Fruit fly (Drosophila melanogaster) whole organism, embryonic: Measurements from ENCODE around the gene grsm.

Experiments
- Atf3 ChIP-seq: fragments of 200-800 bp; sonication (Bioruptor generic); optimal IDR thresholded peaks from 3 replicates; lab custom pipeline; 2016; ENCODE audit warnings: missing biosample characterization, missing genetic modification characterization
- Awh ChIP-seq: fragments of 200-800 bp; sonication (Bioruptor generic); IDR thresholded peaks from 2 replicates; pipeline ENCODE4, ENCODE4 v1.3.6; 2022; ENCODE audit warnings: missing biosample characterization, missing genetic modification characterization
- CG11093 ChIP-seq: fragments of 200-800 bp; sonication (Bioruptor generic); IDR thresholded peaks from 3 replicates; pipeline ENCODE4 v1.3.6; 2022; ENCODE audit warnings: missing biosample characterization, missing genetic modification characterization
- CG11247 ChIP-seq: fragments of 200-800 bp; sonication (Bioruptor generic); IDR thresholded peaks from 2 replicates; pipeline ENCODE4 v1.3.6; 2022; ENCODE audit warnings: missing biosample characterization, missing genetic modification characterization
- CG11504 ChIP-seq: fragments of 200-800 bp; sonication (Bioruptor generic); optimal IDR thresholded peaks from 3 replicates; lab custom pipeline; 2019; ENCODE audit warnings: missing biosample characterization, mild to moderate bottlenecking, missing genetic modification characterization, moderate library complexity
- CG12155 ChIP-seq: fragments of 200-800 bp; sonication (Bioruptor generic); optimal IDR thresholded peaks from 3 replicates; lab custom pipeline; 2016; ENCODE audit warnings: missing biosample characterization, missing genetic modification characterization
- CG14050 ChIP-seq: fragments of 200-800 bp; sonication (Bioruptor generic); IDR thresholded peaks from 3 replicates; pipeline ENCODE4 v1.3.6; 2022; ENCODE audit warnings: missing biosample characterization, missing genetic modification characterization
- CG15696 ChIP-seq: fragments of 200-800 bp; sonication (Bioruptor generic); optimal IDR thresholded peaks from 2 replicates; lab custom pipeline; 2019; ENCODE audit warnings: missing biosample characterization, mild to moderate bottlenecking, missing genetic modification characterization, moderate library complexity
- CG16779 ChIP-seq: fragments of 200-800 bp; sonication (Bioruptor generic); IDR thresholded peaks from 2 replicates; pipeline ENCODE4 v1.3.6; 2022; ENCODE audit warnings: missing biosample characterization, missing genetic modification characterization
- CG18011 ChIP-seq: fragments of 200-800 bp; sonication (Bioruptor generic); optimal IDR thresholded peaks from 2 replicates; lab custom pipeline; 2017; ENCODE audit warnings: missing biosample characterization, missing genetic modification characterization, mild to moderate bottlenecking, moderate library complexity, missing genotype
- CG2712 ChIP-seq: fragments of 200-800 bp; optimal IDR thresholded peaks from 3 replicates; lab custom pipeline; 2019; ENCODE audit warnings: missing biosample characterization, mild to moderate bottlenecking, missing genetic modification characterization, moderate library complexity
- CG4360 ChIP-seq: fragments of 200-800 bp; sonication (Bioruptor generic); IDR thresholded peaks from 2 replicates; pipeline ENCODE4 v1.3.6; 2022; ENCODE audit warnings: missing biosample characterization, missing genetic modification characterization
- CG6254 ChIP-seq: fragments of 200-800 bp; sonication (Bioruptor generic); optimal IDR thresholded peaks from 3 replicates; lab custom pipeline; 2017; ENCODE audit warnings: mild to moderate bottlenecking, missing biosample characterization, missing genetic modification reagents, missing genetic modification characterization
- CG6813 ChIP-seq: fragments of 200-800 bp; sonication (Bioruptor generic); optimal IDR thresholded peaks from 2 replicates; lab custom pipeline; 2017; ENCODE audit warnings: missing biosample characterization, missing genetic modification characterization, mild to moderate bottlenecking, moderate library complexity, missing genetic modification reagents
- CG7556 ChIP-seq: fragments of 200-800 bp; sonication (Bioruptor generic); optimal IDR thresholded peaks from 2 replicates; lab custom pipeline; 2017; ENCODE audit warnings: missing biosample characterization, mild to moderate bottlenecking, missing genetic modification characterization
- CG9932 ChIP-seq: fragments of 200-800 bp; sonication (Bioruptor generic); IDR thresholded peaks from 2 replicates; pipeline ENCODE4 v1.3.6; 2022; ENCODE audit warnings: missing biosample characterization, missing genetic modification characterization
- Fer3 ChIP-seq: fragments of 200-800 bp; sonication (Bioruptor generic); optimal IDR thresholded peaks from 2 replicates; lab custom pipeline; 2018; ENCODE audit warnings: missing biosample characterization, mild to moderate bottlenecking, missing genetic modification characterization, moderate library complexity
- GATAe ChIP-seq: fragments of 200-800 bp; sonication (Bioruptor generic); conservative IDR thresholded peaks from 2 replicates; pipeline ENCODE4 v1.3.6; 2022; ENCODE audit warnings: missing biosample characterization, missing genetic modification characterization
- Gsc ChIP-seq: fragments of 200-800 bp; sonication (Bioruptor generic); IDR thresholded peaks from 2 replicates; pipeline ENCODE4 v1.3.6; 2022; ENCODE audit warnings: missing biosample characterization, missing genetic modification characterization
- Gug ChIP-seq: fragments of 200-800 bp; sonication (Bioruptor generic); IDR thresholded peaks from 4 replicates; pipeline ENCODE4 v1.3.6; 2022; ENCODE audit warnings: missing biosample characterization, missing genetic modification characterization
- HLH3B ChIP-seq: fragments of 200-800 bp; sonication (Bioruptor generic); IDR thresholded peaks from 2 replicates; pipeline ENCODE4 v1.3.6; 2022; ENCODE audit warnings: missing biosample characterization, missing genetic modification characterization
- Hr3 ChIP-seq: fragments of 200-800 bp; sonication (Bioruptor generic); optimal IDR thresholded peaks from 3 replicates; lab custom pipeline; 2016; ENCODE audit warnings: missing biosample characterization, missing genetic modification characterization
- Hr78 ChIP-seq, 2 experiments: fragments of 200-800 bp in 1 of 2; fragments of >200 bp in 1 of 2; sonication (Bioruptor generic) in 1 of 2; optimal IDR thresholded peaks; 2 replicates each; lab custom pipeline; 2017 to 2019; ENCODE audit warnings: missing biosample characterization in 2 of 2, missing genetic modification characterization in 2 of 2, mild to moderate bottlenecking in 1 of 2, moderate library complexity in 1 of 2
- Kr ChIP-seq: fragments of 200-800 bp; sonication (Bioruptor generic); optimal IDR thresholded peaks from 2 replicates; lab custom pipeline; 2017; ENCODE audit warnings: missing biosample characterization, mild to moderate bottlenecking, missing genetic modification characterization
- Lhr ChIP-seq: fragments of 200-800 bp; sonication (Bioruptor generic); optimal IDR thresholded peaks from 3 replicates; lab custom pipeline; 2017; ENCODE audit warnings: mild to moderate bottlenecking, missing biosample characterization, missing genetic modification reagents, missing genetic modification characterization
- Nf-YB ChIP-seq: fragments of 200-800 bp; sonication (Bioruptor generic); optimal IDR thresholded peaks from 3 replicates; lab custom pipeline; 2019; ENCODE audit warnings: missing biosample characterization, mild to moderate bottlenecking, missing genetic modification characterization, moderate library complexity
- Pdp1 ChIP-seq, 2 experiments: fragments of 200-800 bp; sonication (Bioruptor generic); optimal IDR thresholded peaks; 3 replicates each; lab custom pipeline; 2016; ENCODE audit warnings: missing biosample characterization in 2 of 2, missing genetic modification characterization in 2 of 2, mild to moderate bottlenecking in 1 of 2, moderate library complexity in 1 of 2
- Vsx1 ChIP-seq: fragments of 200-800 bp; sonication (Bioruptor generic); optimal IDR thresholded peaks from 2 replicates; lab custom pipeline; 2017; ENCODE audit warnings: missing biosample characterization, mild to moderate bottlenecking, missing genetic modification characterization, missing genetic modification reagents
- Xbp1 ChIP-seq: fragments of 200-800 bp; sonication (Bioruptor generic); optimal IDR thresholded peaks from 3 replicates; lab custom pipeline; 2016; ENCODE audit warnings: missing biosample characterization, mild to moderate bottlenecking, missing genetic modification characterization
- cato ChIP-seq: fragments of 200-800 bp; sonication (Bioruptor generic); optimal IDR thresholded peaks from 2 replicates; lab custom pipeline; 2016; ENCODE audit warnings: missing biosample characterization, missing genetic modification characterization, borderline replicate concordance
- caup ChIP-seq: fragments of 200-800 bp; sonication (Bioruptor generic); optimal IDR thresholded peaks from 3 replicates; lab custom pipeline; 2017; ENCODE audit warnings: missing biosample characterization, mild to moderate bottlenecking, missing genetic modification characterization, moderate library complexity; ENCODE audit not compliant: severe bottlenecking
- dimm ChIP-seq: fragments of 200-800 bp; sonication (Bioruptor generic); IDR thresholded peaks from 2 replicates; pipeline ENCODE4 v1.3.6; 2022; ENCODE audit warnings: missing biosample characterization, missing genetic modification characterization
- esg ChIP-seq: fragments of 200-800 bp; sonication (Bioruptor generic); conservative IDR thresholded peaks from 2 replicates; pipeline ENCODE4 v1.3.6; 2022; ENCODE audit warnings: missing biosample characterization, missing genetic modification characterization
- fd64A ChIP-seq: fragments of 200-800 bp; sonication (Bioruptor generic); optimal IDR thresholded peaks from 3 replicates; lab custom pipeline; 2018; ENCODE audit warnings: missing biosample characterization, mild to moderate bottlenecking, missing genetic modification characterization
- jumu ChIP-seq: fragments of 200-800 bp; sonication (Bioruptor generic); optimal IDR thresholded peaks from 3 replicates; lab custom pipeline; 2016; ENCODE audit warnings: missing biosample characterization, missing genetic modification characterization
- lmd ChIP-seq: fragments of 200-800 bp; sonication (Bioruptor generic); IDR thresholded peaks from 2 replicates; pipeline ENCODE4 v1.3.6; 2022; ENCODE audit warnings: missing biosample characterization, missing genetic modification characterization
- maf-S ChIP-seq: fragments of 200-800 bp; sonication (Bioruptor generic); optimal IDR thresholded peaks from 2 replicates; lab custom pipeline; 2016; ENCODE audit warnings: missing biosample characterization, missing genetic modification characterization
- nerfin-1 ChIP-seq: fragments of 200-800 bp; sonication (Bioruptor generic); optimal IDR thresholded peaks from 3 replicates; lab custom pipeline; 2019; ENCODE audit warnings: missing biosample characterization, mild to moderate bottlenecking, missing genetic modification characterization, moderate library complexity
- org-1 ChIP-seq: fragments of 200-800 bp; sonication (Bioruptor generic); optimal IDR thresholded peaks from 2 replicates; lab custom pipeline; 2017; ENCODE audit warnings: missing biosample characterization, missing genetic modification characterization
- p53 ChIP-seq: fragments of 200-800 bp; sonication (Bioruptor generic); optimal IDR thresholded peaks from 2 replicates; lab custom pipeline; 2016; ENCODE audit warnings: missing biosample characterization, missing genetic modification characterization
- pfk ChIP-seq: fragments of 200-800 bp; sonication (Bioruptor generic); optimal IDR thresholded peaks from 2 replicates; lab custom pipeline; 2018; ENCODE audit warnings: missing biosample characterization, mild to moderate bottlenecking, missing genetic modification characterization, moderate library complexity
- pho ChIP-seq: fragments of 200-800 bp; sonication (Bioruptor generic); optimal IDR thresholded peaks from 2 replicates; lab custom pipeline; 2016; ENCODE audit warnings: missing biosample characterization, missing genetic modification characterization
- row ChIP-seq: fragments of 200-800 bp; sonication (Bioruptor generic); IDR thresholded peaks from 3 replicates; pipeline ENCODE4 v1.3.6; 2022; ENCODE audit warnings: missing biosample characterization, missing genetic modification characterization
- sens-2 ChIP-seq: fragments of 200-800 bp; sonication (Bioruptor generic); IDR thresholded peaks from 2 replicates; pipeline ENCODE4 v1.3.6; 2022; ENCODE audit warnings: missing biosample characterization, missing genetic modification characterization
- sim ChIP-seq: fragments of 200-800 bp; sonication (Bioruptor generic); IDR thresholded peaks from 2 replicates; pipeline ENCODE4 v1.3.6; 2022; ENCODE audit warnings: missing biosample characterization, missing genetic modification characterization
- slbo ChIP-seq: fragments of 200-800 bp; sonication (Bioruptor generic); IDR thresholded peaks from 2 replicates; pipeline ENCODE4 v1.3.6; 2022; ENCODE audit warnings: missing biosample characterization, missing genetic modification characterization
- so ChIP-seq: fragments of 200-800 bp; sonication (Bioruptor generic); IDR thresholded peaks from 3 replicates; pipeline ENCODE4 v1.3.6; 2022; ENCODE audit warnings: missing biosample characterization, missing genetic modification characterization
- zf30C ChIP-seq: fragments of 200-800 bp; sonication (Bioruptor generic); optimal IDR thresholded peaks from 3 replicates; lab custom pipeline; 2018; ENCODE audit warnings: missing biosample characterization, mild to moderate bottlenecking, missing genetic modification characterization

grsm gene

dm6 chr3R:12981334-12982166, 14.0 kb upstream of the grsm start (continued):
- peak; percentile 27 for TF ChIP-seq caup (GFP tag; lab: Kevin White, UChicago)
- TF ChIP-seq sim (GFP tag; lab: Robert Waterston, UW), result peak; percentile 53
- peak; percentile 62 for TF ChIP-seq lmd
- TF ChIP-seq Gsc (GFP tag; lab: Robert Waterston, UW), result no peak
- peak; percentile 36 for TF ChIP-seq CG12155 (GFP tag; lab: Kevin White, UChicago)
- no peak for TF ChIP-seq pho (GFP tag; lab: Kevin White, UChicago)
- TF ChIP-seq Xbp1 (GFP tag; lab: Kevin White, UChicago), result peak; percentile 63
- TF ChIP-seq Kr (GFP tag; lab: Kevin White, UChicago), result no peak
- peak; percentile 46 for TF ChIP-seq Hr3
- TF ChIP-seq maf-S (GFP tag; lab: Kevin White, UChicago), result no peak
- peak; percentile 60 for TF ChIP-seq slbo
- TF ChIP-seq CG6254, result peak; percentile 47
- TF ChIP-seq GATAe, result no peak
- TF ChIP-seq pfk (GFP tag; lab: Kevin White, UChicago), result no peak
- peak; percentile 72 for TF ChIP-seq Fer3 (tag; lab: Kevin White, UChicago)
- no peak for TF ChIP-seq CG6813
- TF ChIP-seq CG4360 (GFP tag; lab: Robert Waterston, UW), result peak; percentile 67
- TF ChIP-seq Atf3 (GFP tag; lab: Kevin White, UChicago), result peak; percentile 44
- TF ChIP-seq sens-2, result no peak
- peak; percentile 25 for TF ChIP-seq cato
- peak; percentile 60 for TF ChIP-seq CG15696 (tag; lab: Kevin White, UChicago)
- peak; percentile 22 for TF ChIP-seq jumu (GFP tag; lab: Kevin White, UChicago)
- no peak for TF ChIP-seq CG16779
- peak; percentile 12 for TF ChIP-seq p53 (GFP tag; lab: Kevin White, UChicago)
- TF ChIP-seq Gug, result peak; percentile 19; the same call in 1 of the 4 replicates
- peak; percentile 59 for TF ChIP-seq nerfin-1 (tag; lab: Kevin White, UChicago)
- peak; percentile 36 for TF ChIP-seq CG9932
- peak; percentile 66 for TF ChIP-seq zf30C (GFP tag; lab: Kevin White, UChicago)
- peak in 1 of 2 experiments; percentile 39 for TF ChIP-seq Hr78 (GFP tag; optimal IDR thresholded peaks at IDR 0.05; lab: Kevin White, UChicago)
- peak; percentile 9 for TF ChIP-seq CG18011 (GFP tag; lab: Kevin White, UChicago)
- peak; percentile 42; the same call in 1 of the 2 replicates for TF ChIP-seq Awh (GFP tag; lab: Robert Waterston, UW)
- no peak for TF ChIP-seq CG11247 (GFP tag; lab: Robert Waterston, UW)
- TF ChIP-seq org-1 (GFP tag; lab: Kevin White, UChicago), result peak; percentile 37
- TF ChIP-seq esg (GFP tag; lab: Robert Waterston, UW), result peak; percentile 57
- peak; percentile 30; the same call in 1 of the 2 replicates for TF ChIP-seq dimm (GFP tag; lab: Robert Waterston, UW)
- TF ChIP-seq fd64A (GFP tag; lab: Kevin White, UChicago), result no peak
- TF ChIP-seq Nf-YB (GFP tag; lab: Kevin White, UChicago), result peak; percentile 47
- TF ChIP-seq CG14050, result no peak; the same call in 2 of the 3 replicates
- no peak for TF ChIP-seq Lhr (GFP tag; lab: Kevin White, UChicago)
- peak; percentile 73 for TF ChIP-seq CG2712
- TF ChIP-seq CG7556 (GFP tag; lab: Kevin White, UChicago), result peak; percentile 83
- 0 out of 3 replicates have a peak, but pooled peaks have one; percentile 54 for TF ChIP-seq CG11093 (GFP tag; lab: Robert Waterston, UW)
- TF ChIP-seq Pdp1 (GFP tag; optimal IDR thresholded peaks at IDR 0.05; lab: Kevin White, UChicago), result peak; percentile 38 to 44
- TF ChIP-seq row (GFP tag; lab: Robert Waterston, UW), result peak; percentile 60; the same call in 2 of the 3 replicates
- peak; percentile 51 for TF ChIP-seq HLH3B (GFP tag; lab: Robert Waterston, UW)
- TF ChIP-seq CG11504 (tag; lab: Kevin White, UChicago), result peak; percentile 85
- TF ChIP-seq Vsx1 (GFP tag; lab: Kevin White, UChicago), result peak; percentile 32
- TF ChIP-seq so (GFP tag; lab: Robert Waterston, UW), result 0 out of 3 replicates have a peak, but pooled peaks have one; percentile 40
